Fruit fly (Drosophila melanogaster) whole organism, pupa: Measurements from ENCODE around the gene CG13362.

Experiments
- CG10348 ChIP-seq: fragments of 200-800 bp; sonication (Bioruptor generic); IDR thresholded peaks from 2 replicates; pipeline ENCODE4 v1.3.6; 2022; ENCODE audit warnings: missing biosample characterization, missing genetic modification characterization
- CG12605 ChIP-seq: fragments of 200-800 bp; sonication (Bioruptor generic); IDR thresholded peaks from 2 replicates; pipeline ENCODE4 v1.3.6; 2022; ENCODE audit warnings: missing biosample characterization, missing genetic modification characterization
- CG13204 ChIP-seq: fragments of 200-800 bp; sonication (Bioruptor generic); optimal IDR thresholded peaks from 2 replicates; lab custom pipeline; 2018; ENCODE audit warnings: missing biosample characterization, mild to moderate bottlenecking, missing genetic modification characterization, moderate library complexity
- CG14655 ChIP-seq: fragments of 200-800 bp; sonication (Bioruptor generic); optimal IDR thresholded peaks from 3 replicates; lab custom pipeline; 2017; ENCODE audit warnings: mild to moderate bottlenecking, missing biosample characterization, missing genetic modification reagents, missing genetic modification characterization
- CG15710 ChIP-seq: fragments of 200-800 bp; sonication (Bioruptor generic); optimal IDR thresholded peaks from 2 replicates; lab custom pipeline; 2018; ENCODE audit warnings: missing biosample characterization, mild to moderate bottlenecking, missing genetic modification characterization, moderate library complexity
- CG17806 ChIP-seq: fragments of 200-800 bp; sonication (Bioruptor generic); optimal IDR thresholded peaks from 2 replicates; lab custom pipeline; 2018; ENCODE audit warnings: missing biosample characterization, mild to moderate bottlenecking, missing genetic modification characterization, moderate library complexity
- CG32121 ChIP-seq: fragments of 200-800 bp; sonication (Bioruptor generic); IDR thresholded peaks from 2 replicates; pipeline ENCODE4 v1.3.6; 2022; ENCODE audit warnings: missing biosample characterization, missing genetic modification characterization
- CG34367 ChIP-seq: fragments of 200-800 bp; sonication (Bioruptor generic); optimal IDR thresholded peaks from 2 replicates; lab custom pipeline; 2018; ENCODE audit warnings: missing biosample characterization, mild to moderate bottlenecking, missing genetic modification characterization
- CG4496 ChIP-seq: fragments of 200-800 bp; sonication (Bioruptor generic); IDR thresholded peaks from 3 replicates; pipeline ENCODE4 v1.3.6; 2022; ENCODE audit warnings: missing biosample characterization, missing genetic modification characterization
- CG8159 ChIP-seq: fragments of 200-800 bp; sonication (Bioruptor generic); optimal IDR thresholded peaks from 3 replicates; lab custom pipeline; 2018; ENCODE audit warnings: missing biosample characterization, mild to moderate bottlenecking, missing genetic modification characterization, moderate library complexity
- CG8301 ChIP-seq: fragments of 200-800 bp; sonication (Bioruptor generic); optimal IDR thresholded peaks from 2 replicates; lab custom pipeline; 2018; ENCODE audit warnings: missing biosample characterization, mild to moderate bottlenecking, missing genetic modification characterization
- CG9948 ChIP-seq: fragments of 200-800 bp; sonication (Bioruptor generic); optimal IDR thresholded peaks from 2 replicates; lab custom pipeline; 2018; ENCODE audit warnings: missing biosample characterization, mild to moderate bottlenecking, missing genetic modification characterization, moderate library complexity
- D1 ChIP-seq: fragments of 200-800 bp; sonication (Bioruptor generic); optimal IDR thresholded peaks from 2 replicates; lab custom pipeline; 2018; ENCODE audit warnings: missing biosample characterization, mild to moderate bottlenecking, missing genetic modification characterization, moderate library complexity
- EcR ChIP-seq: fragments of 200-800 bp; sonication (Bioruptor generic); optimal IDR thresholded peaks from 3 replicates; lab custom pipeline; 2019; ENCODE audit warnings: missing biosample characterization, missing genetic modification characterization, mild to moderate bottlenecking, moderate library complexity, missing genetic modification reagents
- Ets98B ChIP-seq: fragments of 200-800 bp; sonication (Bioruptor generic); IDR thresholded peaks from 2 replicates; pipeline ENCODE4 v1.3.6; 2022; ENCODE audit warnings: missing biosample characterization, missing genetic modification characterization
- Pif1A ChIP-seq: fragments of 200-800 bp; sonication (Bioruptor generic); optimal IDR thresholded peaks from 3 replicates; lab custom pipeline; 2016; ENCODE audit warnings: missing biosample characterization, missing genetic modification characterization
- Pif1B ChIP-seq: fragments of 200-800 bp; sonication (Bioruptor generic); optimal IDR thresholded peaks from 3 replicates; lab custom pipeline; 2016; ENCODE audit warnings: missing biosample characterization, missing genetic modification characterization
- Snoo ChIP-seq: fragments of 200-800 bp; sonication (Bioruptor generic); optimal IDR thresholded peaks from 3 replicates; lab custom pipeline; 2017; ENCODE audit warnings: missing biosample characterization, mild to moderate bottlenecking, missing genetic modification characterization, inconsistent platforms
- fd96Ca ChIP-seq: fragments of 200-800 bp; sonication (Bioruptor generic); IDR thresholded peaks from 3 replicates; pipeline ENCODE4 v1.3.6; 2022; ENCODE audit warnings: missing biosample characterization, missing genetic modification characterization
- gl ChIP-seq: fragments of 200-800 bp; sonication (Bioruptor generic); optimal IDR thresholded peaks from 2 replicates; lab custom pipeline; 2018; ENCODE audit warnings: missing biosample characterization, mild to moderate bottlenecking, missing genetic modification characterization
- rn ChIP-seq: fragments of 200-800 bp; sonication (Bioruptor generic); IDR thresholded peaks from 2 replicates; pipeline ENCODE4 v1.3.6; 2022; ENCODE audit warnings: missing biosample characterization, missing genetic modification characterization

The CG13362 gene

dm6 chrX:751201-751600 is at the start of gene CG13362:
TSS of gene CG13362 (minus strand) at chrX:751301.
- TF ChIP-seq CG32121 (no peak), CG4496 (GFP tag; lab: Robert Waterston, UW) (no peak), CG8159 (tag; lab: Kevin White, UChicago) (no peak), CG9948 (tag; lab: Kevin White, UChicago) (no peak), CG13204 (GFP tag; lab: Kevin White, UChicago) (no peak), Pif1A (GFP tag; lab: Kevin White, UChicago) (no peak), CG8301 (tag; lab: Kevin White, UChicago) (no peak)

- TF ChIP-seq gl (no peak), Pif1A (GFP tag; lab: Kevin White, UChicago) (no peak), CG12605 (no peak), Snoo (peak; percentile 5), CG13204 (GFP tag; lab: Kevin White, UChicago) (peak; percentile 6), CG34367 (tag; lab: Kevin White, UChicago) (no peak), CG10348 (GFP tag; lab: Robert Waterston, UW) (no peak), fd96Ca (GFP tag; lab: Robert Waterston, UW) (0 out of 3 replicates have a peak, but pooled peaks have one; percentile 58), EcR (peak; percentile 53), CG32121 (0 out of 2 replicates have a peak, but pooled peaks have one; percentile 14), Ets98B (GFP tag; lab: Robert Waterston, UW) (peak; percentile 33; the same call in 1 of the 2 replicates), CG8159 (tag; lab: Kevin White, UChicago) (no peak), CG4496 (GFP tag; lab: Robert Waterston, UW) (no peak), CG8301 (tag; lab: Kevin White, UChicago) (no peak), Pif1B (GFP tag; lab: Kevin White, UChicago) (no peak)
Measured at dm6 chrX:796397-796989, 45.4 kb upstream of the CG13362 start.

- TF ChIP-seq Snoo (no peak), CG8301 (tag; lab: Kevin White, UChicago) (no peak), rn (no peak), CG34367 (tag; lab: Kevin White, UChicago) (no peak), CG8159 (tag; lab: Kevin White, UChicago) (no peak)
Measured at dm6 chrX:792923-793322, 41.8 kb upstream of the CG13362 start, which contains the start of gene CG16989. TSS of gene CG16989 (plus strand) at chrX:793147.

dm6 chrX:790039-790597 is 39.0 kb upstream of the CG13362 start, which contains the start of gene CG13360:
TSS of gene CG13360 (minus strand) at chrX:790089.
- no peak for TF ChIP-seq Snoo
- TF ChIP-seq D1: no peak
- no peak for TF ChIP-seq CG34367 (tag; lab: Kevin White, UChicago)
- TF ChIP-seq Ets98B (GFP tag; lab: Robert Waterston, UW): no peak
- no peak for TF ChIP-seq CG8159 (tag; lab: Kevin White, UChicago)
- TF ChIP-seq CG10348 (GFP tag; lab: Robert Waterston, UW): no peak
- no peak for TF ChIP-seq rn
- TF ChIP-seq CG8301 (tag; lab: Kevin White, UChicago): no peak
- TF ChIP-seq Pif1A (GFP tag; lab: Kevin White, UChicago): no peak
- TF ChIP-seq CG14655 (GFP tag; lab: Kevin White, UChicago): no peak
- no peak for TF ChIP-seq CG32121
- no peak for TF ChIP-seq EcR

- no peak for TF ChIP-seq gl
- no peak for TF ChIP-seq Pif1A (GFP tag; lab: Kevin White, UChicago)
- no peak for TF ChIP-seq CG4496 (GFP tag; lab: Robert Waterston, UW)
- TF ChIP-seq rn: no peak
- TF ChIP-seq Pif1B (GFP tag; lab: Kevin White, UChicago): no peak
- TF ChIP-seq CG12605: no peak
- TF ChIP-seq CG8301 (tag; lab: Kevin White, UChicago): no peak
- TF ChIP-seq CG17806 (tag; lab: Kevin White, UChicago): no peak
Measured at dm6 chrX:784456-784855, 33.4 kb upstream of the CG13362 start, which contains the start of gene tw. TSS of gene tw (plus strand) at chrX:784746.

dm6 chrX:779344-779743 is 28.2 kb upstream of the CG13362 start:
- TF ChIP-seq D1 (no peak), CG34367 (tag; lab: Kevin White, UChicago) (peak; percentile 20), CG4496 (GFP tag; lab: Robert Waterston, UW) (0 out of 3 replicates have a peak, but pooled peaks have one; percentile 11), CG9948 (tag; lab: Kevin White, UChicago) (peak; percentile 49), Pif1A (GFP tag; lab: Kevin White, UChicago) (peak; percentile 35), CG8301 (tag; lab: Kevin White, UChicago) (peak; percentile 55), CG32121 (0 out of 2 replicates have a peak, but pooled peaks have one; percentile 16), Pif1B (GFP tag; lab: Kevin White, UChicago) (peak; percentile 56), CG8159 (tag; lab: Kevin White, UChicago) (peak; percentile 60), Ets98B (GFP tag; lab: Robert Waterston, UW) (0 out of 2 replicates have a peak, but pooled peaks have one; percentile 14), CG15710 (tag; lab: Kevin White, UChicago) (peak; percentile 59), CG10348 (GFP tag; lab: Robert Waterston, UW) (no peak), EcR (peak; percentile 52), rn (no peak), fd96Ca (GFP tag; lab: Robert Waterston, UW) (no peak), CG17806 (tag; lab: Kevin White, UChicago) (peak; percentile 40), CG12605 (no peak), CG13204 (GFP tag; lab: Kevin White, UChicago) (peak; percentile 29), gl (peak; percentile 1), Snoo (peak; percentile 32), CG14655 (GFP tag; lab: Kevin White, UChicago) (no peak)
